Worm (Caenorhabditis elegans): ENCODE data around the gene F37B12.1.

ce11 chrII:9000331-9000730 lies 28.7 kb downstream of the F37B12.1 start, which contains the start of gene F44G4.5:
- TF ChIP-seq cog-1 (tag; optimal IDR thresholded peaks at IDR 0.05) (no peak), flt-1 (GFP tag; IDR thresholded peaks at IDR 0.05) (no peak), ztf-23 (GFP tag; IDR thresholded peaks at IDR 0.05) (no peak), ref-1 (GFP tag; conservative IDR thresholded peaks at IDR 0.05) (no peak), klf-2 (GFP tag; conservative IDR thresholded peaks at IDR 0.05) (no peak), med-1 (GFP tag; optimal IDR thresholded peaks at IDR 0.05; ENCODE audit: insufficient read depth) (no peak), ztf-29 (GFP tag; IDR thresholded peaks at IDR 0.05) (no peak), tab-1 (GFP tag; IDR thresholded peaks at IDR 0.05) (no peak)

Data from whole organism, midembryonic.